Worm (Caenorhabditis elegans) whole organism, late embryonic: ENCODE results near the gene Y39H10B.3.

Experiments used
- C08G9.2 ChIP-seq: sonication (generic microtip); optimal IDR thresholded peaks from 2 replicates; lab custom pipeline; 2016; ENCODE audit warnings: mild to moderate bottlenecking, missing genetic modification characterization, moderate library complexity, missing compliant biosample characterization
- F13H6.1 ChIP-seq: sonication (generic microtip); optimal IDR thresholded peaks from 2 replicates; lab custom pipeline; 2016; ENCODE audit warnings: missing genetic modification characterization, missing compliant biosample characterization
- T23F11.4 ChIP-seq: fragments of 200-800 bp; sonication (Bioruptor generic); optimal IDR thresholded peaks from 2 replicates; lab custom pipeline; 2018; ENCODE audit warnings: mild to moderate bottlenecking, missing genetic modification characterization, missing compliant biosample characterization
- ceh-14 ChIP-seq: sonication (generic microtip); optimal IDR thresholded peaks from 2 replicates; lab custom pipeline; 2016; ENCODE audit warnings: missing genotype, missing genetic modification characterization, missing compliant biosample characterization
- ceh-19 ChIP-seq: fragments of 200-800 bp; sonication (Bioruptor generic); optimal IDR thresholded peaks from 2 replicates; lab custom pipeline; 2018; ENCODE audit warnings: mild to moderate bottlenecking, missing genetic modification characterization, missing compliant biosample characterization
- ceh-22 ChIP-seq: sonication (generic microtip); optimal IDR thresholded peaks from 2 replicates; lab custom pipeline; 2017; ENCODE audit warnings: missing biosample characterization, missing genetic modification characterization
- ceh-48 ChIP-seq: sonication (generic microtip); optimal IDR thresholded peaks from 2 replicates; lab custom pipeline; 2016; ENCODE audit warnings: missing genetic modification characterization, inconsistent platforms, missing compliant biosample characterization
- dve-1 ChIP-seq: sonication (generic microtip); optimal IDR thresholded peaks from 2 replicates; lab custom pipeline; 2017; ENCODE audit warnings: antibody characterized with exemption, mild to moderate bottlenecking, missing genetic modification characterization, missing compliant biosample characterization
- elt-2 ChIP-seq: sonication (generic microtip); optimal IDR thresholded peaks from 2 replicates; lab custom pipeline; 2016; ENCODE audit warnings: missing genetic modification reagents, missing genetic modification characterization, missing compliant biosample characterization
- nfya-1 ChIP-seq: sonication (generic microtip); optimal IDR thresholded peaks from 2 replicates; lab custom pipeline; 2017; ENCODE audit warnings: missing genetic modification characterization, mild to moderate bottlenecking, missing compliant biosample characterization, antibody characterized with exemption, moderate library complexity
- nhr-11 ChIP-seq: fragments of 150-350 bp; optimal IDR thresholded peaks from 2 replicates; lab custom pipeline; 2014; ENCODE audit warnings: missing biosample characterization, missing genetic modification characterization
- ttx-3 ChIP-seq: sonication (generic microtip); optimal IDR thresholded peaks from 2 replicates; lab custom pipeline; 2016; ENCODE audit warnings: missing genetic modification reagents, missing genetic modification characterization, missing compliant biosample characterization
- unc-55 ChIP-seq: sonication (generic microtip); optimal IDR thresholded peaks from 2 replicates; lab custom pipeline; 2017; ENCODE audit warnings: missing biosample characterization, missing genetic modification reagents, missing genetic modification characterization

ce11 chrV:3686292-3686691, 15.7 kb downstream of the Y39H10B.3 start:
- TF ChIP-seq ceh-19 (GFP tag; lab: Kevin White, UChicago) (no peak), dve-1 (tag; lab: Kevin White, UChicago) (no peak), ceh-14 (tag; lab: Kevin White, UChicago) (no peak), nfya-1 (tag; lab: Kevin White, UChicago) (no peak), F13H6.1 (tag; lab: Kevin White, UChicago) (no peak), ceh-22 (tag; lab: Kevin White, UChicago) (no peak), T23F11.4 (GFP tag; lab: Kevin White, UChicago) (no peak), unc-55 (GFP tag; lab: Kevin White, UChicago) (no peak), ttx-3 (tag; lab: Kevin White, UChicago) (no peak), nhr-11 (no peak), ceh-48 (no peak), elt-2 (no peak), C08G9.2 (tag; lab: Kevin White, UChicago) (no peak)
